Worm (Caenorhabditis elegans) whole organism, late embryonic: ENCODE measurements around the gene C40H1.9.

Experiments used
- T23F11.4 ChIP-seq: fragments of 200-800 bp; sonication (Bioruptor generic); optimal IDR thresholded peaks from 2 replicates; lab custom pipeline; 2018; ENCODE audit warnings: mild to moderate bottlenecking, missing genetic modification characterization, missing compliant biosample characterization
- ceh-22 ChIP-seq: sonication (generic microtip); optimal IDR thresholded peaks from 2 replicates; lab custom pipeline; 2017; ENCODE audit warnings: missing biosample characterization, missing genetic modification characterization
- ceh-34 ChIP-seq: sonication (generic microtip); optimal IDR thresholded peaks from 2 replicates; lab custom pipeline; 2016; ENCODE audit warnings: mild to moderate bottlenecking, missing genetic modification characterization, missing compliant biosample characterization
- che-1 ChIP-seq: sonication (generic microtip); optimal IDR thresholded peaks from 2 replicates; lab custom pipeline; 2016; ENCODE audit warnings: mild to moderate bottlenecking, missing genetic modification characterization, missing compliant biosample characterization
- elt-2 ChIP-seq: sonication (generic microtip); optimal IDR thresholded peaks from 2 replicates; lab custom pipeline; 2016; ENCODE audit warnings: missing genetic modification reagents, missing genetic modification characterization, missing compliant biosample characterization
- ets-4 ChIP-seq: sonication (generic microtip); optimal IDR thresholded peaks from 2 replicates; lab custom pipeline; 2016; ENCODE audit warnings: missing genetic modification characterization, missing compliant biosample characterization
- fax-1 ChIP-seq: sonication (generic microtip); optimal IDR thresholded peaks from 2 replicates; lab custom pipeline; 2016; ENCODE audit warnings: missing genotype, missing genetic modification characterization, missing compliant biosample characterization
- fkh-10 ChIP-seq: fragments of 150-350 bp; optimal IDR thresholded peaks from 2 replicates; lab custom pipeline; 2014; ENCODE audit warnings: missing biosample characterization, missing genetic modification reagents, missing genetic modification characterization
- gmeb-2 ChIP-seq: sonication (generic microtip); optimal IDR thresholded peaks from 2 replicates; lab custom pipeline; 2016; ENCODE audit warnings: missing genetic modification characterization, inconsistent platforms, missing compliant biosample characterization
- odd-2 ChIP-seq: sonication (generic microtip); optimal IDR thresholded peaks from 2 replicates; lab custom pipeline; 2017; ENCODE audit warnings: antibody characterized with exemption, mild to moderate bottlenecking, missing genetic modification characterization, missing compliant biosample characterization
- pha-4 ChIP-seq: fragments of 150-350 bp; optimal IDR thresholded peaks from 2 replicates; lab custom pipeline; 2018; ENCODE audit warnings: missing biosample characterization, missing genetic modification reagents, missing genetic modification characterization
- sox-2 ChIP-seq: fragments of 200-800 bp; sonication (Bioruptor generic); IDR thresholded peaks from 2 replicates; pipeline ENCODE4 v1.3.6; 2022; ENCODE audit warnings: missing genetic modification reagents, missing genetic modification characterization, missing compliant biosample characterization
- tbx-2 ChIP-seq: sonication (generic microtip); optimal IDR thresholded peaks from 2 replicates; lab custom pipeline; 2016; ENCODE audit warnings: missing genetic modification characterization, missing compliant biosample characterization
- unc-3 ChIP-seq, 2 experiments: fragments of 200-800 bp in 1 of 2; sonication (Bioruptor generic) in 1 of 2; sonication (generic microtip) in 1 of 2; conservative IDR thresholded peaks in 1 of 2; optimal IDR thresholded peaks in 1 of 2; 2 replicates each; pipeline versions ENCODE4 v1.3.6 to Lab custom; 2016 to 2022; ENCODE audit warnings: missing compliant biosample characterization in 2 of 2, missing genetic modification characterization in 2 of 2, missing genetic modification reagents in 1 of 2

- TF ChIP-seq fax-1 (no peak), fkh-10 (GFP tag; lab: Kevin White, UChicago) (no peak), odd-2 (tag; lab: Kevin White, UChicago) (no peak), T23F11.4 (no peak), sox-2 (GFP tag; lab: Robert Waterston, UW) (no peak), ceh-22 (tag; lab: Kevin White, UChicago) (no peak), pha-4 (tag; lab: Kevin White, UChicago) (no peak), unc-3 (GFP tag; conservative IDR thresholded peaks at IDR 0.05; lab: Robert Waterston, UW) (no peak), unc-3 (tag; optimal IDR thresholded peaks at IDR 0.05; lab: Kevin White, UChicago) (no peak), tbx-2 (tag; lab: Kevin White, UChicago) (no peak), elt-2 (tag; lab: Kevin White, UChicago) (no peak), ceh-34 (tag; lab: Kevin White, UChicago) (no peak), ets-4 (tag; lab: Kevin White, UChicago) (no peak), che-1 (tag; lab: Kevin White, UChicago) (no peak), gmeb-2 (tag; lab: Kevin White, UChicago) (no peak)
Measured at ce11 chrIII:9340025-9340424, 20.3 kb downstream of the C40H1.9 start.
